Worm (Caenorhabditis elegans): ENCODE data around the gene gst-34.

gst-34 gene

DNA sequence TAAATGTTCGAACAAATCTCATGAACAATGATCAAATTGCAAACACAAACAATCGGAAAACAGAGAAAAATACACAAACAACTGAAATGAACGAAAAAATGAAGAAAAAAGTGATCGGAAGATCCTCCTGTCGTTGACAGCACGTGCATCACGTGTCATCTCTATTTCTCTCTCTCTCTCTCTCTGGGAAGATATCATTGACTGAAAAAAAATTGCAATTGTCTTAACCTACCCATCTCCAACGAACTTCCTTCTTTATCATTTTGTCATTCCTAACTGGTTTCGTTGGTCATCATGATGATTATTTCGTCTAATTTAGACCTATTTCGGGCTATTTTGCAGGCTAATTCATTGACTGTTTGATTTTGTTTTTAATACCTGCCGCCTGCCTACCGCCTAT, 22.3 kb upstream of the gst-34 start (continued):
- TF ChIP-seq nhr-76 (tag; optimal IDR thresholded peaks at IDR 0.05) (no peak), C04F5.9 (tag; optimal IDR thresholded peaks at IDR 0.05) (no peak), egl-27 (tag; optimal IDR thresholded peaks at IDR 0.05) (no peak), nhr-85 (tag) (peak; percentile 93), aha-1 (tag; optimal IDR thresholded peaks at IDR 0.05) (no peak), alr-1 (tag; optimal IDR thresholded peaks at IDR 0.05; ENCODE audit: borderline replicate concordance) (no peak), ztf-11 (tag; optimal IDR thresholded peaks at IDR 0.05) (no peak), snu-23 (GFP tag; optimal IDR thresholded peaks at IDR 0.05) (peak; percentile 84), pqm-1 (tag; optimal IDR thresholded peaks at IDR 0.05) (no peak), fkh-8 (tag; optimal IDR thresholded peaks at IDR 0.05) (no peak), ceh-63 (GFP tag; optimal IDR thresholded peaks at IDR 0.05) (no peak), blmp-1 (tag; optimal IDR thresholded peaks at IDR 0.05) (peak; percentile 34), nhr-28 (tag; optimal IDR thresholded peaks at IDR 0.05) (no peak), lin-35 (GFP tag; optimal IDR thresholded peaks at IDR 0.05) (peak; percentile 24 to 71), unc-86 (tag; optimal IDR thresholded peaks at IDR 0.05) (no peak), skn-1 (tag; optimal IDR thresholded peaks at IDR 0.05) (no peak), nhr-11 (tag; optimal IDR thresholded peaks at IDR 0.05) (no peak), irx-1 (tag; optimal IDR thresholded peaks at IDR 0.05) (no peak), lsy-2 (tag; optimal IDR thresholded peaks at IDR 0.05) (peak; percentile 44 to 60), lir-3 (tag; optimal IDR thresholded peaks at IDR 0.05; ENCODE audit: poor library complexity) (peak; percentile 76), ceh-88 (GFP tag; IDR thresholded peaks at IDR 0.05) (no peak), nhr-47 (tag; optimal IDR thresholded peaks at IDR 0.05) (peak; percentile 38), nhr-237 (tag; optimal IDR thresholded peaks at IDR 0.05) (no peak), fkh-10 (GFP tag; optimal IDR thresholded peaks at IDR 0.05) (no peak), hpl-2 (GFP tag; optimal IDR thresholded peaks at IDR 0.05) (no peak), snpc-4 (tag; optimal IDR thresholded peaks at IDR 0.05) (no peak), efl-1 (optimal IDR thresholded peaks at IDR 0.05) (peak; percentile 20 to 21), efl-1 (GFP tag; optimal IDR thresholded peaks at IDR 0.05 in 1 of 2) (peak; percentile 29), lin-14 (GFP tag; optimal IDR thresholded peaks at IDR 0.05) (peak; percentile 81), rnt-1 (tag; optimal IDR thresholded peaks at IDR 0.05) (peak; percentile 36), nhr-19 (GFP tag; conservative IDR thresholded peaks at IDR 0.05) (peak; percentile 56), elt-3 (tag; optimal IDR thresholded peaks at IDR 0.05) (peak in 3 of 6 experiments; percentile 57 to 81 (median 80)), hlh-17 (GFP tag; optimal IDR thresholded peaks at IDR 0.05; ENCODE audit: borderline replicate concordance) (no peak), grh-1 (GFP tag; IDR thresholded peaks at IDR 0.05) (peak; percentile 74), ets-5 (GFP tag; IDR thresholded peaks at IDR 0.05) (no peak), lin-39 (tag; optimal IDR thresholded peaks at IDR 0.05) (no peak), ces-1 (GFP tag; optimal IDR thresholded peaks at IDR 0.05) (no peak), fos-1 (tag; optimal IDR thresholded peaks at IDR 0.05) (no peak), hlh-4 (tag; optimal IDR thresholded peaks at IDR 0.05) (no peak), ceh-90 (tag; optimal IDR thresholded peaks at IDR 0.05) (no peak), lin-13 (GFP tag; optimal IDR thresholded peaks at IDR 0.05) (no peak), swsn-7 (tag; optimal IDR thresholded peaks at IDR 0.05) (no peak), unc-62 (GFP tag; optimal IDR thresholded peaks at IDR 0.05) (no peak), vab-15 (tag; optimal IDR thresholded peaks at IDR 0.05) (peak; percentile 62), F16B12.6 (tag; optimal IDR thresholded peaks at IDR 0.05) (no peak), zip-4 (GFP tag; optimal IDR thresholded peaks at IDR 0.05) (no peak), mdl-1 (tag; optimal IDR thresholded peaks at IDR 0.05) (peak in 1 of 2 experiments; percentile 83), elt-2 (tag; optimal IDR thresholded peaks at IDR 0.05) (no peak), zag-1 (tag; optimal IDR thresholded peaks at IDR 0.05) (no peak), ceh-8 (GFP tag; optimal IDR thresholded peaks at IDR 0.05) (no peak), ztf-4 (tag; optimal IDR thresholded peaks at IDR 0.05) (no peak), unc-30 (tag; optimal IDR thresholded peaks at IDR 0.05) (no peak)

All from whole organism, L1 larva.